Worm (Caenorhabditis elegans): ENCODE measurements around the gene sqv-2.

DNA sequence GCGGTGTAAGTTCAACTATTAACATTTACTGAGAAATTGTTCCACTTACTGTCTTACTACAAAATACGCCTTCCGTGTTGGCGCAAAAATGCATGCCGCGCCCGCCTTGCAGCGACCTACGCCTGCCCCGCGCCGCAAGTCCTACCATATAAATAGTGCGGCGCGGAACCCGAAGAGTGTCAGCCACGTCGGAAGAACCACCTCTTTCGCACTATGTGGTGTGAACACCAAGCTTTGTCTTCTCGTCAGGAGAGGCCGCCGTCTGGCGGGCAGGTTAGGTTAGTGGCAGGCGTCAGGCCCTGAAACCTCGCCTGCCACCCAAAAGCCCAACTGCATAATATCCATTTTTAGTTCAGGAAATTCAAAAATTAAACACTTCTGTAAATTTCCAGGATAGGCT lies 28.8 kb downstream of the sqv-2 start:
- TF ChIP-seq fkh-10 (GFP tag; optimal IDR thresholded peaks at IDR 0.05), result no peak
- TF ChIP-seq tbx-2 (tag; optimal IDR thresholded peaks at IDR 0.05), result no peak
- TF ChIP-seq unc-39 (tag; optimal IDR thresholded peaks at IDR 0.05), result no peak
- TF ChIP-seq nhr-11 (tag; optimal IDR thresholded peaks at IDR 0.05), result no peak
- no peak for TF ChIP-seq ZK546.5 (tag; optimal IDR thresholded peaks at IDR 0.05)
- no peak for TF ChIP-seq ztf-4 (tag; optimal IDR thresholded peaks at IDR 0.05)
- no peak for TF ChIP-seq nhr-23 (tag; optimal IDR thresholded peaks at IDR 0.05)
- no peak for TF ChIP-seq R02D3.7 (tag; optimal IDR thresholded peaks at IDR 0.05)
- no peak for TF ChIP-seq snpc-4 (tag; optimal IDR thresholded peaks at IDR 0.05)
- TF ChIP-seq ztf-11 (tag; optimal IDR thresholded peaks at IDR 0.05), result no peak
- TF ChIP-seq pha-4 (tag; optimal IDR thresholded peaks at IDR 0.05), result no peak
- no peak for TF ChIP-seq fos-1 (tag; optimal IDR thresholded peaks at IDR 0.05)
- TF ChIP-seq nhr-76 (tag; optimal IDR thresholded peaks at IDR 0.05), result no peak

Data from whole organism, L3 larva.